Worm (Caenorhabditis elegans) whole organism, L4 larva: ENCODE data around the gene rpia-1.
A peak's percentile ranks its signal among the peaks of the same experiment; 100 is the strongest.

ENCODE experiments used
- F49E8.2 ChIP-seq: sonication (generic microtip); optimal IDR thresholded peaks from 2 replicates; lab custom pipeline; 2016; ENCODE audit warnings: missing compliant biosample characterization, mild to moderate bottlenecking, missing genetic modification characterization, borderline replicate concordance
- R02D3.7 ChIP-seq: fragments of 150-350 bp; sonication (generic microtip); optimal IDR thresholded peaks from 3 replicates; lab custom pipeline; 2014; ENCODE audit warnings: missing biosample characterization, missing genetic modification characterization
- Y105C5A.15 ChIP-seq: fragments of 200-800 bp; sonication (Bioruptor generic); IDR thresholded peaks from 2 replicates; pipeline ENCODE4 v1.3.6; 2022; ENCODE audit warnings: missing genetic modification characterization, missing compliant biosample characterization
- Y75B8A.6 ChIP-seq: fragments of 200-800 bp; sonication (Bioruptor generic); IDR thresholded peaks from 2 replicates; pipeline ENCODE4 v1.3.6; 2022; ENCODE audit warnings: missing genetic modification reagents, missing genetic modification characterization, missing compliant biosample characterization
- ceh-62 ChIP-seq: sonication (generic microtip); optimal IDR thresholded peaks from 2 replicates; lab custom pipeline; 2017; ENCODE audit warnings: missing biosample characterization, missing genetic modification characterization
- ceh-82 ChIP-seq: sonication (generic microtip); optimal IDR thresholded peaks from 2 replicates; lab custom pipeline; 2017; ENCODE audit warnings: missing biosample characterization, missing genetic modification characterization
- ces-1 ChIP-seq: fragments of 150-350 bp; sonication (generic microtip); optimal IDR thresholded peaks from 4 replicates; lab custom pipeline; 2014; ENCODE audit warnings: missing biosample characterization, missing genetic modification reagents, missing genetic modification characterization
- cey-2 ChIP-seq: sonication (generic microtip); optimal IDR thresholded peaks from 3 replicates; lab custom pipeline; 2017; ENCODE audit warnings: missing genetic modification characterization, mild to moderate bottlenecking, missing compliant biosample characterization, antibody characterized with exemption, borderline replicate concordance; ENCODE audit not compliant: insufficient read depth
- dmd-8 ChIP-seq: fragments of 200-800 bp; sonication (Bioruptor generic); IDR thresholded peaks from 2 replicates; pipeline ENCODE4 v1.3.6; 2022; ENCODE audit warnings: missing genetic modification characterization, missing compliant biosample characterization
- dmd-9 ChIP-seq: fragments of 200-800 bp; sonication (Bioruptor generic); IDR thresholded peaks from 2 replicates; pipeline ENCODE4 v1.3.6; 2022; ENCODE audit warnings: missing genetic modification reagents, missing genetic modification characterization, missing compliant biosample characterization
- dpl-1 ChIP-seq: fragments of 150-350 bp; optimal IDR thresholded peaks from 2 replicates; lab custom pipeline; 2014; ENCODE audit warnings: missing biosample characterization, missing genetic modification reagents, missing genetic modification characterization
- duxl-1 ChIP-seq: sonication (generic microtip); optimal IDR thresholded peaks from 2 replicates; lab custom pipeline; 2016; ENCODE audit warnings: mild to moderate bottlenecking, missing genetic modification characterization, moderate library complexity, missing compliant biosample characterization; ENCODE audit not compliant: poor library complexity
- dve-1 ChIP-seq: sonication (generic microtip); optimal IDR thresholded peaks from 2 replicates; lab custom pipeline; 2017; ENCODE audit warnings: antibody characterized with exemption, mild to moderate bottlenecking, missing genetic modification characterization, missing compliant biosample characterization; ENCODE audit not compliant: insufficient read depth
- egl-43 ChIP-seq: fragments of 200-800 bp; sonication (Bioruptor generic); IDR thresholded peaks from 2 replicates; pipeline ENCODE4 v1.3.6; 2022; ENCODE audit warnings: missing genetic modification reagents, missing genetic modification characterization, missing compliant biosample characterization
- fkh-10 ChIP-seq: fragments of 150-350 bp; optimal IDR thresholded peaks from 2 replicates; lab custom pipeline; 2014; ENCODE audit warnings: missing biosample characterization, missing genetic modification reagents, missing genetic modification characterization
- fos-1 ChIP-seq: fragments of 150-350 bp; optimal IDR thresholded peaks from 2 replicates; lab custom pipeline; 2014; ENCODE audit warnings: missing biosample characterization, missing genetic modification characterization
- hlh-11 ChIP-seq: fragments of 200-800 bp; sonication (Bioruptor generic); optimal IDR thresholded peaks from 2 replicates; lab custom pipeline; 2018; ENCODE audit warnings: mild to moderate bottlenecking, missing genetic modification characterization, missing compliant biosample characterization
- hlh-30 ChIP-seq: sonication (generic microtip); optimal IDR thresholded peaks from 2 replicates; lab custom pipeline; 2017; ENCODE audit warnings: antibody characterized with exemption, mild to moderate bottlenecking, missing genetic modification characterization, missing compliant biosample characterization; ENCODE audit not compliant: insufficient read depth
- jun-1 ChIP-seq: fragments of 150-350 bp; optimal IDR thresholded peaks from 2 replicates; lab custom pipeline; 2014; ENCODE audit warnings: missing biosample characterization, missing genetic modification reagents, missing genetic modification characterization
- lim-7 ChIP-seq: fragments of 200-800 bp; sonication (Bioruptor generic); IDR thresholded peaks from 2 replicates; pipeline ENCODE4 v1.3.6; 2022; ENCODE audit warnings: missing genetic modification characterization, missing compliant biosample characterization
- lin-29 ChIP-seq: fragments of 200-800 bp; sonication (Bioruptor generic); IDR thresholded peaks from 2 replicates; pipeline ENCODE4 v1.3.6; 2022; ENCODE audit warnings: missing genetic modification reagents, missing genetic modification characterization, missing compliant biosample characterization
- lin-39 ChIP-seq: fragments of 150-350 bp; optimal IDR thresholded peaks from 2 replicates; lab custom pipeline; 2014; ENCODE audit warnings: missing biosample characterization, missing genetic modification reagents, missing genetic modification characterization
- lsy-2 ChIP-seq, 2 experiments: fragments of 150-350 bp in 1 of 2; sonication (generic microtip) in 1 of 2; optimal IDR thresholded peaks; 2 replicates each; lab custom pipeline; 2014 to 2017; ENCODE audit warnings: missing biosample characterization in 2 of 2, missing genetic modification characterization in 2 of 2
- madf-5 ChIP-seq, 2 experiments: fragments of 200-800 bp; sonication (Bioruptor generic); IDR thresholded peaks; 2 replicates each; pipeline ENCODE4 v1.3.6; 2022; ENCODE audit warnings: missing compliant biosample characterization in 2 of 2, missing genetic modification characterization in 2 of 2
- madf-9 ChIP-seq: fragments of 200-800 bp; sonication (Bioruptor generic); conservative IDR thresholded peaks from 2 replicates; pipeline ENCODE4 v1.3.6; 2022; ENCODE audit warnings: missing genetic modification reagents, missing genetic modification characterization, missing compliant biosample characterization
- mep-1 ChIP-seq: fragments of 150-350 bp; sonication (generic microtip); optimal IDR thresholded peaks from 3 replicates; lab custom pipeline; 2014; ENCODE audit warnings: missing biosample characterization, missing genetic modification characterization
- mxl-2 ChIP-seq: fragments of 200-800 bp; sonication (Bioruptor generic); conservative IDR thresholded peaks from 2 replicates; pipeline ENCODE4 v1.3.6; 2022; ENCODE audit warnings: missing genetic modification reagents, missing genetic modification characterization, missing compliant biosample characterization
- nhr-10 ChIP-seq: fragments of 150-350 bp; optimal IDR thresholded peaks from 2 replicates; lab custom pipeline; 2014; ENCODE audit warnings: missing biosample characterization, missing genetic modification characterization
- nhr-102 ChIP-seq: sonication (generic microtip); optimal IDR thresholded peaks from 2 replicates; lab custom pipeline; 2016; ENCODE audit warnings: mild to moderate bottlenecking, missing genetic modification characterization, moderate library complexity, missing compliant biosample characterization
- nhr-25 ChIP-seq: sonication (generic microtip); optimal IDR thresholded peaks from 2 replicates; lab custom pipeline; 2017; ENCODE audit warnings: missing genetic modification characterization, mild to moderate bottlenecking, missing compliant biosample characterization, antibody characterized with exemption, moderate library complexity, borderline replicate concordance; ENCODE audit not compliant: insufficient read depth
- nhr-28 ChIP-seq: fragments of 150-350 bp; optimal IDR thresholded peaks from 2 replicates; lab custom pipeline; 2014; ENCODE audit warnings: missing biosample characterization, missing genetic modification characterization
- nhr-48 ChIP-seq: sonication (generic microtip); optimal IDR thresholded peaks from 2 replicates; lab custom pipeline; 2016; ENCODE audit warnings: mild to moderate bottlenecking, missing genetic modification characterization, missing compliant biosample characterization
- nhr-76 ChIP-seq: fragments of 150-350 bp; optimal IDR thresholded peaks from 2 replicates; lab custom pipeline; 2014; ENCODE audit warnings: missing biosample characterization, missing genetic modification characterization
- nhr-77 ChIP-seq: fragments of 150-350 bp; optimal IDR thresholded peaks from 2 replicates; lab custom pipeline; 2014; ENCODE audit warnings: missing biosample characterization, missing genetic modification characterization
- pha-4 ChIP-seq, 2 experiments: fragments of 150-350 bp in 1 of 2; fragments of 200-800 bp in 1 of 2; sonication (Bioruptor generic) in 1 of 2; IDR thresholded peaks in 1 of 2; optimal IDR thresholded peaks in 1 of 2; 2 replicates each; pipeline versions ENCODE4 v1.3.6 to Lab custom; 2014 to 2022; ENCODE audit warnings: missing genetic modification characterization in 2 of 2, missing genetic modification reagents in 2 of 2, missing biosample characterization in 1 of 2, missing compliant biosample characterization in 1 of 2
- pqm-1 ChIP-seq: sonication (generic microtip); optimal IDR thresholded peaks from 2 replicates; lab custom pipeline; 2017; ENCODE audit warnings: missing biosample characterization, missing genetic modification characterization
- saeg-2 ChIP-seq: fragments of 200-800 bp; sonication (Bioruptor generic); IDR thresholded peaks from 2 replicates; pipeline ENCODE4 v1.3.6; 2022; ENCODE audit warnings: missing genetic modification reagents, missing genetic modification characterization, missing compliant biosample characterization
- skn-1 ChIP-seq: fragments of 150-350 bp; optimal IDR thresholded peaks from 2 replicates; lab custom pipeline; 2014; ENCODE audit warnings: missing biosample characterization, missing genetic modification characterization
- snpc-4 ChIP-seq: fragments of 150-350 bp; optimal IDR thresholded peaks from 2 replicates; lab custom pipeline; 2014; ENCODE audit warnings: missing biosample characterization, missing genetic modification characterization
- spr-3 ChIP-seq: fragments of 200-800 bp; sonication (Bioruptor generic); optimal IDR thresholded peaks from 2 replicates; lab custom pipeline; 2018; ENCODE audit warnings: mild to moderate bottlenecking, missing genetic modification characterization, missing compliant biosample characterization
- unc-62 ChIP-seq, 3 experiments: fragments of 150-350 bp in 1 of 3; sonication (generic microtip); optimal IDR thresholded peaks in 2 of 3; peaks in 1 of 3; 1 replicate in 1 of 3; 2 replicates in 2 of 3; lab custom pipeline; 2014 to 2017; ENCODE audit warnings: missing biosample characterization in 3 of 3, missing genetic modification characterization in 3 of 3, missing genetic modification reagents in 3 of 3, missing genotype in 1 of 3
- zfp-3 ChIP-seq: fragments of 200-800 bp; sonication (Bioruptor generic); conservative IDR thresholded peaks from 2 replicates; pipeline ENCODE4 v1.3.6; 2022; ENCODE audit warnings: missing genetic modification reagents, missing genetic modification characterization, missing compliant biosample characterization
- zip-2 ChIP-seq: fragments of 150-350 bp; optimal IDR thresholded peaks from 2 replicates; lab custom pipeline; 2014; ENCODE audit warnings: missing biosample characterization, missing genetic modification characterization
- ztf-11 ChIP-seq: fragments of 150-350 bp; optimal IDR thresholded peaks from 2 replicates; lab custom pipeline; 2014; ENCODE audit warnings: missing biosample characterization, missing genetic modification characterization
- ztf-7 ChIP-seq: fragments of 150-350 bp; optimal IDR thresholded peaks from 2 replicates; lab custom pipeline; 2014; ENCODE audit warnings: missing biosample characterization, missing genetic modification characterization

rpia-1 gene

ce11 chrIII:7136015-7136414 is 13.1 kb downstream of the rpia-1 start, which contains the start of gene B0280.17:
B0280.17 (minus strand) TSS chrIII:7136115.
- TF ChIP-seq skn-1 (tag; lab: Kevin White, UChicago) (no peak), ceh-62 (tag; lab: Kevin White, UChicago) (no peak), lim-7 (GFP tag; lab: Robert Waterston, UW) (no peak), nhr-76 (tag; lab: Kevin White, UChicago) (no peak)

DNA sequence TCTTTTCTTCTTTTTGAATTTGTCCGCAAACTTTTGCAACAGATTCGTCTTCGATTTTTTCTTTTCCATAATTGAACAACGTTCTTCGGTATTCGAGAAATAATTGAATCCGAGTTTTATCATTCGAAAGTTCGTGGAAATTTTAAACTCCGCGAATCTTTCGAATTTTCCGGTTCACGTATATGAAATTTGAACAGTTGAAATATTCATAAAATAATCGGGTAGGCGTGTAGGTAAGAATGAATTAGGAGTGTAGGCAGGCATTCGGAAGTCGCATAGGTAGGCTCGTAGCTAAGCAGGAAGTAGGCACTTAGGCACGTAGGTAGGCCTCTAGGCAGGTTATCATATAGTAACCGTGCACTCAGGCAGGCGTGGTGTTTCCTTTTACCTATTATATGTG is 15.2 kb downstream of the rpia-1 start, which contains the start of gene B0280.11:
Gene B0280.11, minus strand, starts transcription at position 101 of the 400 bp plus-strand sequence.
- TF ChIP-seq saeg-2 (no peak), nhr-76 (tag; lab: Kevin White, UChicago) (no peak), duxl-1 (tag; lab: Kevin White, UChicago) (no peak)

ce11 chrIII:7140228-7140710 is 17.3 kb downstream of the rpia-1 start:
- TF ChIP-seq jun-1 (no peak), spr-3 (GFP tag; lab: Kevin White, UChicago) (no peak), nhr-76 (tag; lab: Kevin White, UChicago) (no peak), pqm-1 (tag; lab: Kevin White, UChicago) (no peak), nhr-25 (tag; lab: Kevin White, UChicago) (no peak), unc-62 (GFP tag; optimal IDR thresholded peaks at IDR 0.05 in 1 of 2; lab: Kevin White, UChicago) (no peak), unc-62 (tag; optimal IDR thresholded peaks at IDR 0.05; lab: Kevin White, UChicago) (no peak), hlh-11 (peak; percentile 33), fkh-10 (no peak), egl-43 (GFP tag; lab: Robert Waterston, UW) (peak; percentile 60; the same call in 1 of the 2 replicates), lin-39 (no peak), pha-4 (GFP tag; IDR thresholded peaks at IDR 0.05; lab: Robert Waterston, UW) (no peak), pha-4 (tag; optimal IDR thresholded peaks at IDR 0.05; lab: Kevin White, UChicago) (no peak), nhr-48 (no peak), snpc-4 (tag; lab: Kevin White, UChicago) (peak; percentile 82), lin-29 (GFP tag; lab: Robert Waterston, UW) (no peak), dmd-8 (peak; percentile 68; the same call in 1 of the 2 replicates), ztf-11 (tag; lab: Kevin White, UChicago) (no peak), nhr-102 (tag; lab: Kevin White, UChicago) (peak; percentile 57), zfp-3 (GFP tag; lab: Robert Waterston, UW) (no peak), hlh-30 (tag; lab: Kevin White, UChicago) (peak; percentile 32), dpl-1 (GFP tag; lab: Kevin White, UChicago) (peak; percentile 12), duxl-1 (tag; lab: Kevin White, UChicago) (peak; percentile 23), R02D3.7 (tag; lab: Kevin White, UChicago) (no peak), nhr-77 (tag; lab: Kevin White, UChicago) (no peak), F49E8.2 (peak; percentile 66), fos-1 (tag; lab: Kevin White, UChicago) (no peak), mxl-2 (GFP tag; lab: Robert Waterston, UW) (no peak), madf-5 (GFP tag; IDR thresholded peaks at IDR 0.05; lab: Robert Waterston, UW) (no peak), ces-1 (no peak), nhr-28 (tag; lab: Kevin White, UChicago) (no peak), dve-1 (tag; lab: Kevin White, UChicago) (peak; percentile 28), madf-9 (GFP tag; lab: Robert Waterston, UW) (no peak), cey-2 (tag; lab: Kevin White, UChicago) (no peak), mep-1 (tag; lab: Kevin White, UChicago) (no peak), Y75B8A.6 (GFP tag; lab: Robert Waterston, UW) (no peak), Y105C5A.15 (no peak), lsy-2 (tag; optimal IDR thresholded peaks at IDR 0.05; lab: Kevin White, UChicago) (peak in 1 of 2 experiments; percentile 56), ceh-82 (tag; lab: Kevin White, UChicago) (no peak), dmd-9 (GFP tag; lab: Robert Waterston, UW) (no peak), ztf-7 (tag; lab: Kevin White, UChicago) (no peak), nhr-10 (tag; lab: Kevin White, UChicago) (no peak), zip-2 (tag; lab: Kevin White, UChicago) (no peak), saeg-2 (no peak)
